Comparison of ENCODE assay signal across 5 worm cellular contexts in the genomic region with DNA sequence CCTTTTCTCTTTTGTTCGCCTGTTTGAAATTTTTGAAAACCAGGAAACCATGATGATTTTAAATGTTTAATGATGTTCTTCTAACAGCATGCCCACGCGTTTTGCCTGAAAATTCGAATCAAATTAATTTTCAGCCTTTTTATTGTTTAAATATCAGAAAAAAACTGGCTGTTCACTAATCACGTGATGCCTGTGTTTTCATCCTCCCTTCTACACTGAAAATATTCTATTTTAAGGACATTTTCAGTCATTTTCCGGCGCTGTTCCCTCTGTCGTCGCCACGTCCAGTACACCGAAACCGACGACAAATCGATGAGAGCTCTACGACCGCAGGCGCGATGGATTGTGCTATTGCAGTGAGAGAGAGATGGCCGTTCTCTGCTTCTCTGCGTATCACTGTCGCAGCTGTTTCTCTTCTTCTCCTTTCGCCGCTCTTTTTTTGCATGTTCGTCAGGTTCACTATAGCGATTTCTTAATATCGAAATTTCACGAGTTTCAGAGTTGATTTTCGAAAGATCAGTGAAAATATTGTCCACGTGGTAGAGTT.
TF ChIP-seq lines count a peak whose summit lies in the region.

Gene F48E8.8, minus strand, starts transcription at position 51 of the 547 bp plus-strand sequence.

TF ChIP-seq in whole organism, L1 larva, 84 proteins besides CTCF, POLR2A, EP300 and RAD21 (continues in another document):
- TF ChIP-seq nhr-77 (tag; optimal IDR thresholded peaks at IDR 0.05; lab: Kevin White, UChicago) (peak; percentile 14), nhr-19 (GFP tag; conservative IDR thresholded peaks at IDR 0.05; lab: Robert Waterston, UW) (0 out of 2 replicates have a peak, but pooled peaks have one; percentile 36), mab-9 (GFP tag; IDR thresholded peaks at IDR 0.05; lab: Robert Waterston, UW) (peak; percentile 81), ceh-82 (tag; optimal IDR thresholded peaks at IDR 0.05; lab: Kevin White, UChicago) (peak; percentile 9 to 58 (median 49)), elt-3 (tag; optimal IDR thresholded peaks at IDR 0.05; lab: Kevin White, UChicago) (no peak), mep-1 (tag; optimal IDR thresholded peaks at IDR 0.05; lab: Kevin White, UChicago) (peak; percentile 30), unc-86 (tag; optimal IDR thresholded peaks at IDR 0.05; lab: Kevin White, UChicago) (peak; percentile 15), hlh-17 (GFP tag; optimal IDR thresholded peaks at IDR 0.05; lab: Kevin White, UChicago; ENCODE audit: borderline replicate concordance) (no peak), fkh-8 (tag; optimal IDR thresholded peaks at IDR 0.05; lab: Kevin White, UChicago) (peak; percentile 67), fkh-10 (GFP tag; optimal IDR thresholded peaks at IDR 0.05; lab: Kevin White, UChicago) (no peak), egl-27 (tag; optimal IDR thresholded peaks at IDR 0.05; lab: Kevin White, UChicago) (no peak), snu-23 (GFP tag; optimal IDR thresholded peaks at IDR 0.05; lab: Kevin White, UChicago) (peak; percentile 66), nhr-20 (tag; optimal IDR thresholded peaks at IDR 0.05; lab: Kevin White, UChicago) (peak; percentile 50), efl-1 (optimal IDR thresholded peaks at IDR 0.05; lab: Kevin White, UChicago) (peak; percentile 77 to 83), efl-1 (GFP tag; optimal IDR thresholded peaks at IDR 0.05 in 1 of 2; lab: Kevin White, UChicago) (peak; percentile 65 to 96), mdl-1 (tag; optimal IDR thresholded peaks at IDR 0.05; lab: Kevin White, UChicago) (peak in 1 of 2 experiments; percentile 34)

TF ChIP-seq in whole organism, L3 larva, 47 proteins besides CTCF, POLR2A, EP300 and RAD21 (continues in another document):
- TF ChIP-seq nhr-67 (tag; optimal IDR thresholded peaks at IDR 0.05; lab: Kevin White, UChicago) (no peak), lin-39 (tag; optimal IDR thresholded peaks at IDR 0.05; lab: Kevin White, UChicago) (peak; percentile 80), elt-2 (tag; optimal IDR thresholded peaks at IDR 0.05; lab: Kevin White, UChicago) (peak; percentile 26), nhr-76 (tag; optimal IDR thresholded peaks at IDR 0.05; lab: Kevin White, UChicago) (no peak), mml-1 (tag; optimal IDR thresholded peaks at IDR 0.05; lab: Kevin White, UChicago) (no peak), R02D3.7 (tag; optimal IDR thresholded peaks at IDR 0.05; lab: Kevin White, UChicago) (no peak), jun-1 (tag; optimal IDR thresholded peaks at IDR 0.05; lab: Kevin White, UChicago) (no peak), nhr-77 (tag; optimal IDR thresholded peaks at IDR 0.05; lab: Kevin White, UChicago) (no peak), nhr-28 (tag; optimal IDR thresholded peaks at IDR 0.05; lab: Kevin White, UChicago) (no peak), nhr-237 (tag; optimal IDR thresholded peaks at IDR 0.05; lab: Kevin White, UChicago) (no peak), ZK546.5 (tag; optimal IDR thresholded peaks at IDR 0.05; lab: Kevin White, UChicago) (no peak), nhr-23 (tag; optimal IDR thresholded peaks at IDR 0.05; lab: Kevin White, UChicago) (no peak), fkh-10 (GFP tag; optimal IDR thresholded peaks at IDR 0.05; lab: Kevin White, UChicago) (no peak), nhr-12 (tag; optimal IDR thresholded peaks at IDR 0.05; lab: Kevin White, UChicago) (no peak), ztf-4 (tag; optimal IDR thresholded peaks at IDR 0.05; lab: Kevin White, UChicago) (no peak), ceh-9 (tag; optimal IDR thresholded peaks at IDR 0.05; lab: Kevin White, UChicago) (no peak), ztf-11 (tag; optimal IDR thresholded peaks at IDR 0.05; lab: Kevin White, UChicago) (no peak), egl-5 (tag; optimal IDR thresholded peaks at IDR 0.05; lab: Kevin White, UChicago) (peak; percentile 51), aly-2 (tag; optimal IDR thresholded peaks at IDR 0.05; lab: Kevin White, UChicago) (no peak)

TF ChIP-seq in whole organism, early embryonic, 17 proteins besides CTCF, POLR2A, EP300 and RAD21:
- TF ChIP-seq F13C5.2 (tag; optimal IDR thresholded peaks at IDR 0.05; lab: Kevin White, UChicago) (peak; percentile 23), aly-1 (tag; optimal IDR thresholded peaks at IDR 0.05; lab: Kevin White, UChicago) (no peak)

TF ChIP-seq in whole organism, midembryonic, 9 proteins besides CTCF, POLR2A, EP300 and RAD21:
- TF ChIP-seq ztf-29 (GFP tag; IDR thresholded peaks at IDR 0.05; lab: Robert Waterston, UW) (no peak), T22C8.4 (GFP tag; IDR thresholded peaks at IDR 0.05; lab: Robert Waterston, UW) (peak; percentile 56), med-1 (GFP tag; optimal IDR thresholded peaks at IDR 0.05; lab: Kevin White, UChicago; ENCODE audit: insufficient read depth) (no peak), ztf-23 (GFP tag; IDR thresholded peaks at IDR 0.05; lab: Robert Waterston, UW) (no peak), ref-1 (GFP tag; conservative IDR thresholded peaks at IDR 0.05; lab: Robert Waterston, UW) (no peak), cog-1 (tag; optimal IDR thresholded peaks at IDR 0.05; lab: Kevin White, UChicago) (no peak), flt-1 (GFP tag; IDR thresholded peaks at IDR 0.05; lab: Robert Waterston, UW) (no peak), tab-1 (GFP tag; IDR thresholded peaks at IDR 0.05; lab: Robert Waterston, UW) (no peak), klf-2 (GFP tag; conservative IDR thresholded peaks at IDR 0.05; lab: Robert Waterston, UW) (no peak)

TF ChIP-seq in whole organism, young adult, 124 proteins besides CTCF, POLR2A, EP300 and RAD21:
- TF ChIP-seq zfh-2 (GFP tag; conservative IDR thresholded peaks at IDR 0.05; lab: Robert Waterston, UW) (peak; percentile 77), mcd-1 (GFP tag; IDR thresholded peaks at IDR 0.05; lab: Robert Waterston, UW) (peak; percentile 80), attf-5 (GFP tag; optimal IDR thresholded peaks at IDR 0.05; lab: Kevin White, UChicago) (peak; percentile 90), cebp-1 (GFP tag; IDR thresholded peaks at IDR 0.05; lab: Robert Waterston, UW) (0 out of 2 replicates have a peak, but pooled peaks have one; percentile 13), cebp-1 (tag; optimal IDR thresholded peaks at IDR 0.05; lab: Kevin White, UChicago) (peak; percentile 81), ztf-28 (GFP tag; IDR thresholded peaks at IDR 0.05; lab: Robert Waterston, UW) (no peak), lin-40 (tag; optimal IDR thresholded peaks at IDR 0.05; lab: Kevin White, UChicago) (peak; percentile 21), unc-130 (GFP tag; optimal IDR thresholded peaks at IDR 0.05; lab: Kevin White, UChicago) (no peak), ceh-27 (GFP tag; optimal IDR thresholded peaks at IDR 0.05; lab: Kevin White, UChicago) (peak; percentile 22), hlh-26 (GFP tag; conservative IDR thresholded peaks at IDR 0.05; lab: Robert Waterston, UW) (no peak), egl-44 (GFP tag; IDR thresholded peaks at IDR 0.05; lab: Robert Waterston, UW) (0 out of 2 replicates have a peak, but pooled peaks have one; percentile 25), pbrm-1 (GFP tag; IDR thresholded peaks at IDR 0.05; lab: Robert Waterston, UW) (peak; percentile 45; the same call in 1 of the 2 replicates), lin-35 (GFP tag; optimal IDR thresholded peaks at IDR 0.05; lab: Kevin White, UChicago) (peak in 1 of 3 experiments; percentile 43), lin-54 (GFP tag; optimal IDR thresholded peaks at IDR 0.05; lab: Kevin White, UChicago) (peak; percentile 51), tbp1 (GFP tag; optimal IDR thresholded peaks at IDR 0.05; lab: Kevin White, UChicago) (peak; percentile 21), madf-10 (tag; optimal IDR thresholded peaks at IDR 0.05; lab: Kevin White, UChicago) (peak; percentile 13), nhr-80 (tag; optimal IDR thresholded peaks at IDR 0.05; lab: Kevin White, UChicago) (peak; percentile 31), nfyb-1 (GFP tag; IDR thresholded peaks at IDR 0.05; lab: Robert Waterston, UW) (no peak), ztf-18 (tag; optimal IDR thresholded peaks at IDR 0.05; lab: Kevin White, UChicago) (peak; percentile 22), hmg-1.2 (GFP tag; IDR thresholded peaks at IDR 0.05; lab: Robert Waterston, UW) (peak; percentile 76; the same call in 1 of the 2 replicates), snpc-1.3 (tag; optimal IDR thresholded peaks at IDR 0.05; lab: Kevin White, UChicago; ENCODE audit: insufficient read depth) (no peak), dox-1 (GFP tag; IDR thresholded peaks at IDR 0.05; lab: Robert Waterston, UW) (peak; percentile 24; the same call in 1 of the 2 replicates), ZK185.1 (tag; optimal IDR thresholded peaks at IDR 0.05; lab: Kevin White, UChicago; ENCODE audit: poor library complexity, severe bottlenecking) (peak; percentile 15)

Comparison
In these comparisons a context has a peak if more than half of its experiments do, and no peak if none do; other contexts are left out.
1. Of the 8 proteins assayed by ChIP-seq in both whole organism, young adult and whole organism, L1 larva: peak only in whole organism, young adult: none; only in whole organism, L1 larva: dpl-1, efl-1 and unc-130; in both: none; in neither: 4; mixed calls (peak in some experiments, not most) for 1.